Fruit fly (Drosophila melanogaster): ENCODE results near the gene CG43800.

- TF ChIP-seq Pif1B (GFP tag; optimal IDR thresholded peaks at IDR 0.05) (no peak), Pif1A (GFP tag; optimal IDR thresholded peaks at IDR 0.05) (no peak), CG32121 (GFP tag; IDR thresholded peaks at IDR 0.05) (no peak), Ets98B (GFP tag; IDR thresholded peaks at IDR 0.05) (0 out of 2 replicates have a peak, but pooled peaks have one; percentile 7)
Observed at dm6 chr2L:7277562-7278255, 45.1 kb upstream of the CG43800 start.

Data from whole organism, pupa.